Worm (Caenorhabditis elegans) whole organism, L4 larva: ENCODE results near the gene rps-30.
A peak's percentile ranks its signal among the peaks of the same experiment; 100 is the strongest.

Experiments used
- R02D3.7 ChIP-seq: fragments of 150-350 bp; sonication (generic microtip); optimal IDR thresholded peaks from 3 replicates; lab custom pipeline; 2014; ENCODE audit warnings: missing biosample characterization, missing genetic modification characterization
- ZK546.5 ChIP-seq, 2 experiments: sonication (generic microtip); optimal IDR thresholded peaks; 2 replicates each; lab custom pipeline; 2017; ENCODE audit warnings: missing biosample characterization in 2 of 2, missing genetic modification characterization in 2 of 2
- ceh-62 ChIP-seq: sonication (generic microtip); optimal IDR thresholded peaks from 2 replicates; lab custom pipeline; 2017; ENCODE audit warnings: missing biosample characterization, missing genetic modification characterization
- cey-2 ChIP-seq: sonication (generic microtip); optimal IDR thresholded peaks from 3 replicates; lab custom pipeline; 2017; ENCODE audit warnings: missing genetic modification characterization, mild to moderate bottlenecking, missing compliant biosample characterization, antibody characterized with exemption, borderline replicate concordance; ENCODE audit not compliant: insufficient read depth
- fkh-10 ChIP-seq: fragments of 150-350 bp; optimal IDR thresholded peaks from 2 replicates; lab custom pipeline; 2014; ENCODE audit warnings: missing biosample characterization, missing genetic modification reagents, missing genetic modification characterization
- fos-1 ChIP-seq: fragments of 150-350 bp; optimal IDR thresholded peaks from 2 replicates; lab custom pipeline; 2014; ENCODE audit warnings: missing biosample characterization, missing genetic modification characterization
- hif-1 ChIP-seq, 2 experiments: sonication (generic microtip); optimal IDR thresholded peaks; 2 replicates each; lab custom pipeline; 2016 to 2017; ENCODE audit warnings: missing compliant biosample characterization in 2 of 2, missing genetic modification characterization in 2 of 2, missing genetic modification reagents in 2 of 2, missing genotype in 2 of 2, mild to moderate bottlenecking in 1 of 2
- lin-15B ChIP-seq: fragments of 150-350 bp; sonication (generic microtip); optimal IDR thresholded peaks from 3 replicates; lab custom pipeline; 2014; ENCODE audit warnings: missing biosample characterization, missing genetic modification characterization
- nhr-11 ChIP-seq: fragments of 150-350 bp; optimal IDR thresholded peaks from 2 replicates; lab custom pipeline; 2014; ENCODE audit warnings: missing biosample characterization, missing genetic modification characterization
- nhr-237 ChIP-seq: sonication (generic microtip); optimal IDR thresholded peaks from 2 replicates; lab custom pipeline; 2017; ENCODE audit warnings: missing biosample characterization, missing genetic modification characterization
- nhr-76 ChIP-seq: fragments of 150-350 bp; optimal IDR thresholded peaks from 2 replicates; lab custom pipeline; 2014; ENCODE audit warnings: missing biosample characterization, missing genetic modification characterization
- unc-62 ChIP-seq, 3 experiments: fragments of 150-350 bp in 1 of 3; sonication (generic microtip); optimal IDR thresholded peaks in 2 of 3; peaks in 1 of 3; 1 replicate in 1 of 3; 2 replicates in 2 of 3; lab custom pipeline; 2014 to 2017; ENCODE audit warnings: missing biosample characterization in 3 of 3, missing genetic modification characterization in 3 of 3, missing genetic modification reagents in 3 of 3, missing genotype in 1 of 3
- ztf-11 ChIP-seq: fragments of 150-350 bp; optimal IDR thresholded peaks from 2 replicates; lab custom pipeline; 2014; ENCODE audit warnings: missing biosample characterization, missing genetic modification characterization

- no peak for TF ChIP-seq fos-1 (tag; lab: Kevin White, UChicago)
- no peak for TF ChIP-seq lin-15B (tag; lab: Kevin White, UChicago)
- TF ChIP-seq ceh-62 (tag; lab: Kevin White, UChicago) = no peak
- no peak for TF ChIP-seq nhr-11
- no peak for TF ChIP-seq fkh-10
- TF ChIP-seq R02D3.7 (tag; lab: Kevin White, UChicago) = no peak
- no peak for TF ChIP-seq ZK546.5 (tag; optimal IDR thresholded peaks at IDR 0.05; lab: Kevin White, UChicago)
- no peak for TF ChIP-seq nhr-237 (tag; lab: Kevin White, UChicago)
- peak in 1 of 2 experiments; percentile 77 for TF ChIP-seq unc-62 (GFP tag; optimal IDR thresholded peaks at IDR 0.05 in 1 of 2; lab: Kevin White, UChicago)
- no peak for TF ChIP-seq unc-62 (tag; optimal IDR thresholded peaks at IDR 0.05; lab: Kevin White, UChicago)
- TF ChIP-seq cey-2 (tag; lab: Kevin White, UChicago) = no peak
- no peak for TF ChIP-seq nhr-76 (tag; lab: Kevin White, UChicago)
- TF ChIP-seq hif-1 (tag; optimal IDR thresholded peaks at IDR 0.05; lab: Kevin White, UChicago) = no peak
- TF ChIP-seq ztf-11 = no peak
These were observed 32.1 kb downstream of the rps-30 start for ce11 chrV:7808444-7808843.
